Worm (Caenorhabditis elegans) whole organism, early embryonic: ENCODE measurements around the gene cya-1.

Experiments
- B0310.2 ChIP-seq: sonication (generic microtip); optimal IDR thresholded peaks from 2 replicates; lab custom pipeline; 2016; ENCODE audit warnings: mild to moderate bottlenecking, missing genetic modification characterization, missing compliant biosample characterization
- F13C5.2 ChIP-seq: sonication (generic microtip); optimal IDR thresholded peaks from 2 replicates; lab custom pipeline; 2017; ENCODE audit warnings: mild to moderate bottlenecking, missing genetic modification characterization, inconsistent platforms, missing compliant biosample characterization
- aly-1 ChIP-seq: sonication (generic microtip); optimal IDR thresholded peaks from 2 replicates; lab custom pipeline; 2016; ENCODE audit warnings: missing genetic modification characterization, missing compliant biosample characterization
- ama-1 ChIP-seq: fragments of 150-350 bp; optimal IDR thresholded peaks from 2 replicates; lab custom pipeline; 2014
- ceh-13 ChIP-seq: fragments of 200-800 bp; sonication (Bioruptor generic); optimal IDR thresholded peaks from 2 replicates; lab custom pipeline; 2018; ENCODE audit warnings: mild to moderate bottlenecking, missing genetic modification characterization, missing compliant biosample characterization
- ceh-36 ChIP-seq: sonication (generic microtip); optimal IDR thresholded peaks from 2 replicates; lab custom pipeline; 2016; ENCODE audit warnings: missing genetic modification characterization, inconsistent platforms, missing compliant biosample characterization
- ets-7 ChIP-seq: sonication (generic microtip); optimal IDR thresholded peaks from 2 replicates; lab custom pipeline; 2016; ENCODE audit warnings: missing genotype, missing genetic modification characterization, missing compliant biosample characterization
- flt-1 ChIP-seq: fragments of 200-800 bp; sonication (Bioruptor generic); IDR thresholded peaks from 2 replicates; pipeline ENCODE4 v1.3.6; 2022; ENCODE audit warnings: missing genetic modification characterization, missing compliant biosample characterization
- hmbx-1 ChIP-seq: sonication (generic microtip); optimal IDR thresholded peaks from 2 replicates; lab custom pipeline; 2016; ENCODE audit warnings: mild to moderate bottlenecking, missing genetic modification characterization, missing compliant biosample characterization
- hmg-4 ChIP-seq: fragments of 200-800 bp; sonication (Bioruptor generic); optimal IDR thresholded peaks from 2 replicates; lab custom pipeline; 2018; ENCODE audit warnings: mild to moderate bottlenecking, missing genetic modification characterization, missing compliant biosample characterization
- hnd-1 ChIP-seq: sonication (generic microtip); optimal IDR thresholded peaks from 2 replicates; lab custom pipeline; 2016; ENCODE audit warnings: missing genetic modification characterization, missing compliant biosample characterization
- pes-1 ChIP-seq: fragments of 200-800 bp; sonication (Bioruptor generic); IDR thresholded peaks from 2 replicates; pipeline ENCODE4 v1.3.6; 2022; ENCODE audit warnings: missing genetic modification reagents, missing genetic modification characterization, missing compliant biosample characterization
- scrt-1 ChIP-seq: fragments of 200-800 bp; sonication (Bioruptor generic); IDR thresholded peaks from 2 replicates; pipeline ENCODE4 v1.3.6; 2022; ENCODE audit warnings: missing genetic modification characterization, missing compliant biosample characterization
- sea-1 ChIP-seq: fragments of 200-800 bp; sonication (Bioruptor generic); conservative IDR thresholded peaks from 2 replicates; pipeline ENCODE4 v1.3.6; 2022; ENCODE audit warnings: missing genetic modification characterization, missing compliant biosample characterization
- tbx-11 ChIP-seq: fragments of 200-800 bp; sonication (Bioruptor generic); IDR thresholded peaks from 2 replicates; pipeline ENCODE4 v1.3.6; 2022; ENCODE audit warnings: missing genetic modification characterization, missing compliant biosample characterization
- tbx-37 ChIP-seq: fragments of 200-800 bp; sonication (Bioruptor generic); conservative IDR thresholded peaks from 2 replicates; pipeline ENCODE4 v1.3.6; 2022; ENCODE audit warnings: missing genetic modification reagents, missing genetic modification characterization, missing compliant biosample characterization
- tra-4 ChIP-seq: sonication (generic microtip); optimal IDR thresholded peaks from 2 replicates; lab custom pipeline; 2017; ENCODE audit warnings: missing genetic modification characterization, missing compliant biosample characterization

Gene cya-1

ce11 chrIII:9081055-9081454 is 28.0 kb downstream of the cya-1 start, which contains the start of gene far-1:
Gene far-1, minus strand, starts transcription at chrIII:9081179.
- TF ChIP-seq ets-7 (tag; lab: Kevin White, UChicago) (no peak), ceh-36 (tag; lab: Kevin White, UChicago) (no peak), ceh-13 (GFP tag; lab: Kevin White, UChicago) (no peak), scrt-1 (GFP tag; lab: Robert Waterston, UW) (no peak), tra-4 (tag; lab: Kevin White, UChicago) (no peak), sea-1 (GFP tag; lab: Robert Waterston, UW) (no peak), tbx-11 (GFP tag; lab: Robert Waterston, UW) (no peak), flt-1 (GFP tag; lab: Robert Waterston, UW) (no peak), hnd-1 (no peak), tbx-37 (GFP tag; lab: Robert Waterston, UW) (no peak), F13C5.2 (tag; lab: Kevin White, UChicago) (no peak), hmg-4 (GFP tag; lab: Kevin White, UChicago) (no peak), ama-1 (no peak), hmbx-1 (tag; lab: Kevin White, UChicago) (no peak), B0310.2 (tag; lab: Kevin White, UChicago) (no peak), pes-1 (GFP tag; lab: Robert Waterston, UW) (no peak)

- TF ChIP-seq scrt-1 (GFP tag; lab: Robert Waterston, UW) (no peak), ceh-36 (tag; lab: Kevin White, UChicago) (no peak), aly-1 (tag; lab: Kevin White, UChicago) (no peak), flt-1 (GFP tag; lab: Robert Waterston, UW) (no peak), B0310.2 (tag; lab: Kevin White, UChicago) (no peak), sea-1 (GFP tag; lab: Robert Waterston, UW) (no peak), hmg-4 (GFP tag; lab: Kevin White, UChicago) (no peak)
Measured at ce11 chrIII:9080127-9080526, 28.9 kb downstream of the cya-1 start.

ce11 chrIII:9077708-9078107 is 31.4 kb downstream of the cya-1 start, which contains the start of gene F02A9.1:
Gene F02A9.1, minus strand, starts transcription at chrIII:9077808.
- TF ChIP-seq F13C5.2 (tag; lab: Kevin White, UChicago), result no peak
- TF ChIP-seq aly-1 (tag; lab: Kevin White, UChicago), result no peak
- no peak for TF ChIP-seq scrt-1 (GFP tag; lab: Robert Waterston, UW)
- no peak for TF ChIP-seq ets-7 (tag; lab: Kevin White, UChicago)
- TF ChIP-seq B0310.2 (tag; lab: Kevin White, UChicago), result no peak

- TF ChIP-seq ama-1 (no peak), ets-7 (tag; lab: Kevin White, UChicago) (no peak), tra-4 (tag; lab: Kevin White, UChicago) (no peak), B0310.2 (tag; lab: Kevin White, UChicago) (no peak), pes-1 (GFP tag; lab: Robert Waterston, UW) (no peak), ceh-13 (GFP tag; lab: Kevin White, UChicago) (no peak)
Measured at ce11 chrIII:9075539-9075938, 33.5 kb downstream of the cya-1 start, which contains the start of gene F02A9.7. Gene F02A9.7, minus strand, starts transcription at chrIII:9075639.

- TF ChIP-seq sea-1 (GFP tag; lab: Robert Waterston, UW) (no peak), tra-4 (tag; lab: Kevin White, UChicago) (no peak), aly-1 (tag; lab: Kevin White, UChicago) (no peak), pes-1 (GFP tag; lab: Robert Waterston, UW) (no peak), ceh-36 (tag; lab: Kevin White, UChicago) (no peak), ama-1 (no peak), F13C5.2 (tag; lab: Kevin White, UChicago) (no peak), ets-7 (tag; lab: Kevin White, UChicago) (no peak), B0310.2 (tag; lab: Kevin White, UChicago) (no peak), ceh-13 (GFP tag; lab: Kevin White, UChicago) (no peak), hmbx-1 (tag; lab: Kevin White, UChicago) (no peak), flt-1 (GFP tag; lab: Robert Waterston, UW) (no peak), scrt-1 (GFP tag; lab: Robert Waterston, UW) (no peak)
Measured at ce11 chrIII:9072704-9073103, 36.4 kb downstream of the cya-1 start.

ce11 chrIII:9071372-9071771 is 37.7 kb downstream of the cya-1 start, which contains the start of gene lin-12:
Gene lin-12, minus strand, starts transcription at chrIII:9071472.
- TF ChIP-seq ceh-36 (tag; lab: Kevin White, UChicago) (no peak), hmg-4 (GFP tag; lab: Kevin White, UChicago) (no peak), sea-1 (GFP tag; lab: Robert Waterston, UW) (no peak), B0310.2 (tag; lab: Kevin White, UChicago) (no peak), F13C5.2 (tag; lab: Kevin White, UChicago) (no peak), ama-1 (no peak), scrt-1 (GFP tag; lab: Robert Waterston, UW) (no peak), hnd-1 (no peak), tra-4 (tag; lab: Kevin White, UChicago) (no peak), ceh-13 (GFP tag; lab: Kevin White, UChicago) (no peak), flt-1 (GFP tag; lab: Robert Waterston, UW) (no peak), pes-1 (GFP tag; lab: Robert Waterston, UW) (no peak), tbx-37 (GFP tag; lab: Robert Waterston, UW) (no peak), aly-1 (tag; lab: Kevin White, UChicago) (no peak), tbx-11 (GFP tag; lab: Robert Waterston, UW) (no peak), ets-7 (tag; lab: Kevin White, UChicago) (no peak), hmbx-1 (tag; lab: Kevin White, UChicago) (no peak)

ce11 chrIII:9069712-9070111 is 39.4 kb downstream of the cya-1 start:
- no peak for TF ChIP-seq F13C5.2 (tag; lab: Kevin White, UChicago)
- TF ChIP-seq sea-1 (GFP tag; lab: Robert Waterston, UW), result no peak
- TF ChIP-seq flt-1 (GFP tag; lab: Robert Waterston, UW), result no peak
- TF ChIP-seq pes-1 (GFP tag; lab: Robert Waterston, UW), result no peak
- TF ChIP-seq scrt-1 (GFP tag; lab: Robert Waterston, UW), result no peak
- TF ChIP-seq tbx-37 (GFP tag; lab: Robert Waterston, UW), result no peak
- no peak for TF ChIP-seq ama-1
